Fruit fly (Drosophila melanogaster) whole organism, prepupa: ENCODE results near the gene Lkr.

Source experiments
- Blimp-1 ChIP-seq: fragments of 200-800 bp; sonication (Bioruptor generic); optimal IDR thresholded peaks from 3 replicates; lab custom pipeline; 2017; ENCODE audit warnings: missing biosample characterization, missing genetic modification characterization, mild to moderate bottlenecking, moderate library complexity, missing genetic modification reagents
- CG10631 ChIP-seq: fragments of 200-800 bp; sonication (Bioruptor generic); optimal IDR thresholded peaks from 2 replicates; lab custom pipeline; 2016; ENCODE audit warnings: missing biosample characterization, missing genetic modification characterization
- CG11294 ChIP-seq: fragments of 200-800 bp; sonication (Bioruptor generic); IDR thresholded peaks from 2 replicates; pipeline ENCODE4 v1.3.6; 2022; ENCODE audit warnings: missing biosample characterization, missing genetic modification characterization
- CG11762 ChIP-seq: fragments of 200-800 bp; sonication (Bioruptor generic); optimal IDR thresholded peaks from 3 replicates; lab custom pipeline; 2016; ENCODE audit warnings: missing biosample characterization, missing genetic modification characterization; ENCODE audit not compliant: insufficient read depth
- CG15336 ChIP-seq: fragments of 200-800 bp; sonication (Bioruptor generic); IDR thresholded peaks from 2 replicates; pipeline ENCODE4 v1.3.6; 2022; ENCODE audit warnings: missing biosample characterization, missing genetic modification characterization
- CG1621 ChIP-seq: fragments of 200-800 bp; sonication (Bioruptor generic); optimal IDR thresholded peaks from 3 replicates; lab custom pipeline; 2018; ENCODE audit warnings: missing biosample characterization, mild to moderate bottlenecking, missing genetic modification characterization
- CG16779 ChIP-seq: fragments of 200-800 bp; sonication (Bioruptor generic); optimal IDR thresholded peaks from 3 replicates; lab custom pipeline; 2017; ENCODE audit warnings: missing biosample characterization, mild to moderate bottlenecking, missing genetic modification characterization
- CG3032 ChIP-seq: fragments of 200-800 bp; optimal IDR thresholded peaks from 2 replicates; lab custom pipeline; 2019; ENCODE audit warnings: missing biosample characterization, mild to moderate bottlenecking, missing genetic modification characterization, moderate library complexity
- CG32006 ChIP-seq: fragments of 200-800 bp; sonication (Bioruptor generic); optimal IDR thresholded peaks from 3 replicates; lab custom pipeline; 2017; ENCODE audit warnings: missing biosample characterization, mild to moderate bottlenecking, missing genetic modification characterization
- CG34406 ChIP-seq: fragments of 200-800 bp; sonication (Bioruptor generic); optimal IDR thresholded peaks from 3 replicates; lab custom pipeline; 2016; ENCODE audit warnings: missing biosample characterization, missing genetic modification characterization
- CG4318 ChIP-seq: fragments of 200-800 bp; sonication (Bioruptor generic); optimal IDR thresholded peaks from 3 replicates; lab custom pipeline; 2017; ENCODE audit warnings: missing biosample characterization, mild to moderate bottlenecking, missing genetic modification characterization
- CG6163 ChIP-seq: fragments of 200-800 bp; sonication (Bioruptor generic); IDR thresholded peaks from 3 replicates; pipeline ENCODE4 v1.3.6; 2022; ENCODE audit warnings: missing biosample characterization, missing genetic modification characterization
- CG6276 ChIP-seq: fragments of 200-800 bp; sonication (Bioruptor generic); optimal IDR thresholded peaks from 2 replicates; lab custom pipeline; 2017; ENCODE audit warnings: missing biosample characterization, mild to moderate bottlenecking, missing genetic modification characterization
- CG6792 ChIP-seq: fragments of 200-800 bp; sonication (Bioruptor generic); optimal IDR thresholded peaks from 3 replicates; lab custom pipeline; 2016; ENCODE audit warnings: missing biosample characterization, missing genetic modification characterization
- CG6808 ChIP-seq: fragments of 200-800 bp; sonication (Bioruptor generic); optimal IDR thresholded peaks from 3 replicates; lab custom pipeline; 2017; ENCODE audit warnings: missing biosample characterization, missing genetic modification characterization, mild to moderate bottlenecking, moderate library complexity, missing genetic modification reagents
- CG6854 ChIP-seq: fragments of 200-800 bp; sonication (Bioruptor generic); optimal IDR thresholded peaks from 2 replicates; lab custom pipeline; 2017; ENCODE audit warnings: missing biosample characterization, mild to moderate bottlenecking, missing genetic modification characterization
- CG7368 ChIP-seq: fragments of 200-800 bp; sonication (Bioruptor generic); optimal IDR thresholded peaks from 3 replicates; lab custom pipeline; 2016; ENCODE audit warnings: missing biosample characterization, missing genetic modification characterization
- CG8119 ChIP-seq: fragments of 200-800 bp; sonication (Bioruptor generic); IDR thresholded peaks from 3 replicates; pipeline ENCODE4 v1.3.6; 2022; ENCODE audit warnings: missing biosample characterization, missing genetic modification characterization
- CG8319 ChIP-seq: fragments of 200-800 bp; sonication (Bioruptor generic); optimal IDR thresholded peaks from 3 replicates; lab custom pipeline; 2016; ENCODE audit warnings: missing biosample characterization, missing genetic modification characterization
- CG8632 ChIP-seq: fragments of 200-800 bp; sonication (Bioruptor generic); optimal IDR thresholded peaks from 3 replicates; lab custom pipeline; 2016; ENCODE audit warnings: missing biosample characterization, missing genetic modification characterization
- CG9139 ChIP-seq: fragments of 200-800 bp; sonication (Bioruptor generic); optimal IDR thresholded peaks from 3 replicates; lab custom pipeline; 2017; ENCODE audit warnings: missing biosample characterization, mild to moderate bottlenecking, missing genetic modification characterization
- Eip75B ChIP-seq: fragments of 200-800 bp; sonication (Bioruptor generic); optimal IDR thresholded peaks from 3 replicates; lab custom pipeline; 2016; ENCODE audit warnings: missing biosample characterization, missing genetic modification characterization
- Eip78C ChIP-seq: fragments of 200-800 bp; sonication (Bioruptor generic); peaks from one replicate; lab custom pipeline; 2016; ENCODE audit warnings: missing biosample characterization, missing genetic modification characterization
- Eip93F ChIP-seq: fragments of 200-800 bp; sonication (Bioruptor generic); optimal IDR thresholded peaks from 2 replicates; lab custom pipeline; 2016; ENCODE audit warnings: missing biosample characterization, mild to moderate bottlenecking, missing genetic modification characterization
- Ets21C ChIP-seq: fragments of 200-800 bp; sonication (Bioruptor generic); optimal IDR thresholded peaks from 3 replicates; lab custom pipeline; 2016; ENCODE audit warnings: missing biosample characterization, missing genetic modification characterization
- Gug ChIP-seq: fragments of 200-800 bp; sonication (Bioruptor generic); IDR thresholded peaks from 2 replicates; pipeline ENCODE4 v1.3.6; 2022; ENCODE audit warnings: missing biosample characterization, missing genetic modification characterization
- Hr38 ChIP-seq: sonication (Bioruptor generic); optimal IDR thresholded peaks from 2 replicates; lab custom pipeline; 2016; ENCODE audit warnings: missing biosample characterization, missing genetic modification characterization
- Hr39 ChIP-seq: fragments of 200-800 bp; sonication (Bioruptor generic); optimal IDR thresholded peaks from 2 replicates; lab custom pipeline; 2016; ENCODE audit warnings: missing biosample characterization, missing genetic modification characterization
- Hr4 ChIP-seq: fragments of 200-800 bp; sonication (Bioruptor generic); optimal IDR thresholded peaks from 3 replicates; lab custom pipeline; 2016; ENCODE audit warnings: missing biosample characterization, missing genetic modification characterization
- Lpt ChIP-seq: fragments of 200-800 bp; sonication (Bioruptor generic); optimal IDR thresholded peaks from 3 replicates; lab custom pipeline; 2016; ENCODE audit warnings: missing biosample characterization, missing genetic modification characterization
- Met ChIP-seq: fragments of 200-800 bp; sonication (Bioruptor generic); optimal IDR thresholded peaks from 3 replicates; lab custom pipeline; 2016; ENCODE audit warnings: missing biosample characterization, missing genetic modification characterization
- OdsH ChIP-seq: fragments of 200-800 bp; sonication (Bioruptor generic); optimal IDR thresholded peaks from 3 replicates; lab custom pipeline; 2016; ENCODE audit warnings: missing biosample characterization, missing genetic modification characterization
- Smox ChIP-seq: fragments of 200-800 bp; sonication (Bioruptor generic); optimal IDR thresholded peaks from 3 replicates; lab custom pipeline; 2016; ENCODE audit warnings: missing biosample characterization, missing genetic modification characterization
- Sox102F ChIP-seq: fragments of 200-800 bp; sonication (Bioruptor generic); optimal IDR thresholded peaks from 2 replicates; lab custom pipeline; 2016; ENCODE audit warnings: missing biosample characterization, mild to moderate bottlenecking, missing genetic modification characterization
- achi ChIP-seq: fragments of 200-800 bp; sonication (Bioruptor generic); optimal IDR thresholded peaks from 3 replicates; lab custom pipeline; 2016; ENCODE audit warnings: missing biosample characterization, missing genetic modification characterization
- acj6 ChIP-seq: fragments of 200-800 bp; sonication (Bioruptor generic); optimal IDR thresholded peaks from 3 replicates; lab custom pipeline; 2016; ENCODE audit warnings: missing biosample characterization, missing genetic modification characterization
- cyc ChIP-seq: fragments of 200-800 bp; sonication (Bioruptor generic); optimal IDR thresholded peaks from 3 replicates; lab custom pipeline; 2016; ENCODE audit warnings: missing biosample characterization, missing genetic modification characterization
- dac ChIP-seq: fragments of 200-800 bp; sonication (Bioruptor generic); optimal IDR thresholded peaks from 2 replicates; lab custom pipeline; 2017; ENCODE audit warnings: missing biosample characterization, mild to moderate bottlenecking, missing genetic modification characterization
- dsx ChIP-seq: fragments of 200-800 bp; optimal IDR thresholded peaks from 3 replicates; lab custom pipeline; 2019; ENCODE audit warnings: missing biosample characterization, mild to moderate bottlenecking, missing genetic modification characterization, moderate library complexity; ENCODE audit not compliant: poor library complexity, severe bottlenecking
- eg ChIP-seq: fragments of 200-800 bp; sonication (Bioruptor generic); IDR thresholded peaks from 3 replicates; pipeline ENCODE4 v1.3.6; 2022; ENCODE audit warnings: missing biosample characterization, missing genetic modification characterization
- esn ChIP-seq: fragments of 200-800 bp; sonication (Bioruptor generic); optimal IDR thresholded peaks from 2 replicates; lab custom pipeline; 2016; ENCODE audit warnings: missing biosample characterization, mild to moderate bottlenecking, missing genetic modification characterization, moderate library complexity
- fd59A ChIP-seq: fragments of 200-800 bp; sonication (Bioruptor generic); optimal IDR thresholded peaks from 2 replicates; lab custom pipeline; 2017; ENCODE audit warnings: missing biosample characterization, mild to moderate bottlenecking, missing genetic modification characterization, missing genetic modification reagents
- fd85E ChIP-seq: fragments of 200-800 bp; sonication (Bioruptor generic); optimal IDR thresholded peaks from 3 replicates; lab custom pipeline; 2016; ENCODE audit warnings: missing biosample characterization, missing genetic modification characterization
- fkh ChIP-seq: fragments of 200-800 bp; sonication (Bioruptor generic); optimal IDR thresholded peaks from 3 replicates; lab custom pipeline; 2017; ENCODE audit warnings: missing biosample characterization, mild to moderate bottlenecking, missing genetic modification characterization, moderate library complexity
- net ChIP-seq: fragments of 200-800 bp; sonication (Bioruptor generic); optimal IDR thresholded peaks from 3 replicates; lab custom pipeline; 2016; ENCODE audit warnings: missing biosample characterization, missing genetic modification characterization
- pdm3 ChIP-seq: fragments of 200-800 bp; sonication (Bioruptor generic); optimal IDR thresholded peaks from 3 replicates; lab custom pipeline; 2016; ENCODE audit warnings: missing biosample characterization, missing genetic modification characterization
- salr ChIP-seq, 2 experiments: fragments of 200-800 bp; sonication (Bioruptor generic); optimal IDR thresholded peaks; 3 replicates each; lab custom pipeline; 2016 to 2018; ENCODE audit warnings: missing biosample characterization in 2 of 2, missing genetic modification characterization in 2 of 2, mild to moderate bottlenecking in 1 of 2
- spab ChIP-seq: fragments of 200-800 bp; sonication (Bioruptor generic); optimal IDR thresholded peaks from 2 replicates; lab custom pipeline; 2017; ENCODE audit warnings: missing biosample characterization, mild to moderate bottlenecking, missing genetic modification characterization, missing genetic modification reagents
- ss ChIP-seq, 2 experiments: fragments of 200-800 bp; sonication (Bioruptor generic); optimal IDR thresholded peaks; 2 replicates in 1 of 2; 3 replicates in 1 of 2; lab custom pipeline; 2017 to 2018; ENCODE audit warnings: mild to moderate bottlenecking in 2 of 2, missing biosample characterization in 2 of 2, missing genetic modification characterization in 2 of 2, moderate library complexity in 1 of 2
- svp ChIP-seq: fragments of 200-800 bp; sonication (Bioruptor generic); peaks from one replicate; lab custom pipeline; 2016; ENCODE audit warnings: missing biosample characterization, missing genetic modification characterization
- topi ChIP-seq: fragments of 200-800 bp; sonication (Bioruptor generic); optimal IDR thresholded peaks from 3 replicates; lab custom pipeline; 2016; ENCODE audit warnings: missing biosample characterization, missing genetic modification characterization
- vri ChIP-seq: fragments of 200-800 bp; sonication (Bioruptor generic); optimal IDR thresholded peaks from 3 replicates; lab custom pipeline; 2016; ENCODE audit warnings: missing biosample characterization, mild to moderate bottlenecking, missing genetic modification characterization

The Lkr gene

dm6 chr3L:5554377-5554776, 25.2 kb upstream of the Lkr start:
- TF ChIP-seq vri (GFP tag; lab: Kevin White, UChicago) (peak; percentile 39), CG9139 (GFP tag; lab: Kevin White, UChicago) (no peak), Lpt (GFP tag; lab: Kevin White, UChicago) (no peak), OdsH (GFP tag; lab: Kevin White, UChicago) (peak; percentile 56), Gug (GFP tag; lab: Robert Waterston, UW) (0 out of 2 replicates have a peak, but pooled peaks have one; percentile 22), Ets21C (GFP tag; lab: Kevin White, UChicago) (peak; percentile 61), CG4318 (GFP tag; lab: Kevin White, UChicago) (no peak), Blimp-1 (peak; percentile 28), CG7368 (no peak), spab (GFP tag; lab: Kevin White, UChicago) (no peak), CG10631 (GFP tag; lab: Kevin White, UChicago) (peak; percentile 54), topi (GFP tag; lab: Kevin White, UChicago) (peak; percentile 74), CG1621 (tag; lab: Kevin White, UChicago) (no peak), ss (GFP tag; optimal IDR thresholded peaks at IDR 0.05; lab: Kevin White, UChicago) (peak in 1 of 2 experiments; percentile 26), CG8319 (peak; percentile 38), Hr39 (GFP tag; lab: Kevin White, UChicago) (no peak), CG6163 (GFP tag; lab: Robert Waterston, UW) (peak; percentile 65), fd59A (peak; percentile 2), dsx (GFP tag; lab: Kevin White, UChicago) (no peak), eg (GFP tag; lab: Robert Waterston, UW) (peak; percentile 63; the same call in 2 of the 3 replicates), salr (GFP tag; optimal IDR thresholded peaks at IDR 0.05; lab: Kevin White, UChicago) (peak in 1 of 2 experiments; percentile 25), CG11762 (GFP tag; lab: Kevin White, UChicago) (no peak), Sox102F (peak; percentile 48), Eip75B (GFP tag; lab: Kevin White, UChicago) (peak; percentile 53), CG11294 (peak; percentile 34; the same call in 1 of the 2 replicates), CG6808 (GFP tag; lab: Kevin White, UChicago) (no peak), Eip93F (GFP tag; lab: Kevin White, UChicago) (no peak), CG8119 (GFP tag; lab: Robert Waterston, UW) (no peak), Smox (GFP tag; lab: Kevin White, UChicago) (no peak), Met (GFP tag; lab: Kevin White, UChicago) (peak; percentile 74), CG6854 (no peak), Hr38 (GFP tag; lab: Kevin White, UChicago) (no peak), CG15336 (GFP tag; lab: Robert Waterston, UW) (no peak), cyc (GFP tag; lab: Kevin White, UChicago) (peak; percentile 77), Eip78C (GFP tag; lab: Kevin White, UChicago) (peak; percentile 78), pdm3 (no peak), CG8632 (peak; percentile 53), CG3032 (tag; lab: Kevin White, UChicago) (peak; percentile 51), CG6276 (GFP tag; lab: Kevin White, UChicago) (no peak), CG32006 (GFP tag; lab: Kevin White, UChicago) (no peak), acj6 (GFP tag; lab: Kevin White, UChicago) (no peak), Hr4 (GFP tag; lab: Kevin White, UChicago) (no peak), fd85E (GFP tag; lab: Kevin White, UChicago) (no peak), net (GFP tag; lab: Kevin White, UChicago) (no peak), achi (peak; percentile 40), svp (GFP tag; lab: Kevin White, UChicago) (peak; percentile 85), dac (GFP tag; lab: Kevin White, UChicago) (no peak), fkh (GFP tag; lab: Kevin White, UChicago) (no peak), esn (GFP tag; lab: Kevin White, UChicago) (peak; percentile 78), CG16779 (tag; lab: Kevin White, UChicago) (no peak), CG6792 (GFP tag; lab: Kevin White, UChicago) (peak; percentile 52), CG34406 (GFP tag; lab: Kevin White, UChicago) (peak; percentile 57)
